Worm (Caenorhabditis elegans) whole organism, L1 larva: ENCODE results near the gene twnk-1.

Source experiments
- C16A3.4 ChIP-seq: fragments of 150-350 bp; optimal IDR thresholded peaks from 2 replicates; lab custom pipeline; 2014; ENCODE audit warnings: missing biosample characterization, missing genetic modification characterization
- C34B4.2 ChIP-seq: sonication (generic microtip); optimal IDR thresholded peaks from 2 replicates; lab custom pipeline; 2017; ENCODE audit warnings: mild to moderate bottlenecking, missing genetic modification characterization, missing compliant biosample characterization
- aly-2 ChIP-seq: fragments of 150-350 bp; optimal IDR thresholded peaks from 2 replicates; lab custom pipeline; 2014; ENCODE audit warnings: missing biosample characterization, missing genetic modification characterization
- ama-1 ChIP-seq: fragments of 150-350 bp; optimal IDR thresholded peaks from 2 replicates; lab custom pipeline; 2014
- blmp-1 ChIP-seq: fragments of 150-350 bp; optimal IDR thresholded peaks from 2 replicates; lab custom pipeline; 2014; ENCODE audit warnings: missing biosample characterization, missing genetic modification characterization
- ceh-63 ChIP-seq: fragments of 200-800 bp; sonication (Bioruptor generic); optimal IDR thresholded peaks from 2 replicates; lab custom pipeline; 2018; ENCODE audit warnings: mild to moderate bottlenecking, missing genetic modification characterization, missing compliant biosample characterization
- ceh-8 ChIP-seq: fragments of 200-800 bp; sonication (Bioruptor generic); optimal IDR thresholded peaks from 2 replicates; lab custom pipeline; 2018; ENCODE audit warnings: mild to moderate bottlenecking, missing genetic modification characterization, moderate library complexity, missing compliant biosample characterization
- ceh-82 ChIP-seq, 3 experiments: fragments of 150-350 bp in 1 of 3; sonication (generic microtip) in 2 of 3; optimal IDR thresholded peaks; 2 replicates each; lab custom pipeline; 2014 to 2017; ENCODE audit warnings: missing biosample characterization in 3 of 3, missing genetic modification characterization in 3 of 3
- ceh-88 ChIP-seq: fragments of 200-800 bp; sonication (Bioruptor generic); IDR thresholded peaks from 2 replicates; pipeline ENCODE4 v1.3.6; 2022; ENCODE audit warnings: missing genetic modification characterization, missing compliant biosample characterization
- ces-1 ChIP-seq: fragments of 150-350 bp; optimal IDR thresholded peaks from 2 replicates; lab custom pipeline; 2014; ENCODE audit warnings: missing biosample characterization, missing genetic modification reagents, missing genetic modification characterization
- dsc-1 ChIP-seq: sonication (generic microtip); optimal IDR thresholded peaks from 2 replicates; lab custom pipeline; 2016; ENCODE audit warnings: mild to moderate bottlenecking, missing genetic modification characterization, missing compliant biosample characterization
- efl-1 ChIP-seq, 4 experiments: fragments of 150-350 bp; optimal IDR thresholded peaks in 3 of 4; peaks in 1 of 4; 1 replicate in 1 of 4; 2 replicates in 3 of 4; lab custom pipeline; 2014; ENCODE audit warnings: missing biosample characterization in 2 of 4, missing genetic modification characterization in 2 of 4, missing genetic modification reagents in 2 of 4
- egl-13 ChIP-seq: sonication (generic microtip); optimal IDR thresholded peaks from 2 replicates; lab custom pipeline; 2016; ENCODE audit warnings: missing genotype, missing genetic modification reagents, missing genetic modification characterization, missing compliant biosample characterization
- elt-2 ChIP-seq: sonication (generic microtip); optimal IDR thresholded peaks from 2 replicates; lab custom pipeline; 2016; ENCODE audit warnings: missing genetic modification characterization, mild to moderate bottlenecking, inconsistent platforms, missing compliant biosample characterization, missing genetic modification reagents
- elt-3 ChIP-seq, 6 experiments: fragments of 150-350 bp in 1 of 6; sonication (generic microtip); optimal IDR thresholded peaks; 2 replicates each; lab custom pipeline; 2017 to 2018; ENCODE audit warnings: missing biosample characterization in 6 of 6, missing genetic modification characterization in 6 of 6, inconsistent platforms in 1 of 6
- ets-5 ChIP-seq: fragments of 200-800 bp; sonication (Bioruptor generic); IDR thresholded peaks from 2 replicates; pipeline ENCODE4 v1.3.6; 2022; ENCODE audit warnings: missing genetic modification characterization, missing compliant biosample characterization
- fkh-4 ChIP-seq: sonication (generic microtip); optimal IDR thresholded peaks from 2 replicates; lab custom pipeline; 2016; ENCODE audit warnings: missing compliant biosample characterization, missing genetic modification characterization, borderline replicate concordance
- fkh-8 ChIP-seq: sonication (generic microtip); optimal IDR thresholded peaks from 2 replicates; lab custom pipeline; 2016; ENCODE audit warnings: mild to moderate bottlenecking, missing genetic modification characterization, missing compliant biosample characterization
- grh-1 ChIP-seq: fragments of 200-800 bp; sonication (Bioruptor generic); IDR thresholded peaks from 2 replicates; pipeline ENCODE4 v1.3.6; 2022; ENCODE audit warnings: missing genetic modification reagents, missing genetic modification characterization, missing compliant biosample characterization
- hpl-2 ChIP-seq: fragments of 150-350 bp; optimal IDR thresholded peaks from 2 replicates; lab custom pipeline; 2014; ENCODE audit warnings: missing biosample characterization, missing genetic modification reagents, missing genetic modification characterization
- isw-1 ChIP-seq: fragments of 200-800 bp; sonication (Bioruptor generic); IDR thresholded peaks from 2 replicates; pipeline ENCODE4 v1.3.6; 2022; ENCODE audit warnings: missing genetic modification characterization, missing compliant biosample characterization
- lin-13 ChIP-seq: fragments of 150-350 bp; optimal IDR thresholded peaks from 2 replicates; lab custom pipeline; 2014; ENCODE audit warnings: missing biosample characterization, missing genetic modification reagents, missing genetic modification characterization
- lin-14 ChIP-seq: fragments of 200-800 bp; sonication (Bioruptor generic); optimal IDR thresholded peaks from 2 replicates; lab custom pipeline; 2018; ENCODE audit warnings: mild to moderate bottlenecking, missing genetic modification characterization, moderate library complexity, missing compliant biosample characterization
- lin-39 ChIP-seq: fragments of 150-350 bp; optimal IDR thresholded peaks from 2 replicates; lab custom pipeline; 2014; ENCODE audit warnings: missing biosample characterization, missing genetic modification reagents, missing genetic modification characterization
- lsy-2 ChIP-seq, 2 experiments: fragments of 150-350 bp; optimal IDR thresholded peaks; 2 replicates each; lab custom pipeline; 2014; ENCODE audit warnings: missing biosample characterization in 2 of 2, missing genetic modification characterization in 2 of 2
- mab-9 ChIP-seq: fragments of 200-800 bp; sonication (Bioruptor generic); IDR thresholded peaks from 2 replicates; pipeline ENCODE4 v1.3.6; 2022; ENCODE audit warnings: missing genetic modification reagents, missing genetic modification characterization, missing compliant biosample characterization
- mdl-1 ChIP-seq, 2 experiments: fragments of 150-350 bp; optimal IDR thresholded peaks; 2 replicates each; lab custom pipeline; 2014 to 2017; ENCODE audit warnings: missing biosample characterization in 2 of 2, missing genetic modification characterization in 2 of 2, inconsistent platforms in 1 of 2
- mef-2 ChIP-seq: fragments of 150-350 bp; optimal IDR thresholded peaks from 2 replicates; lab custom pipeline; 2014; ENCODE audit warnings: missing biosample characterization, missing genetic modification characterization
- nhr-19 ChIP-seq: fragments of 200-800 bp; sonication (Bioruptor generic); conservative IDR thresholded peaks from 2 replicates; pipeline ENCODE4 v1.3.6; 2022; ENCODE audit warnings: missing genetic modification characterization, missing compliant biosample characterization
- nhr-20 ChIP-seq: sonication (generic microtip); optimal IDR thresholded peaks from 2 replicates; lab custom pipeline; 2016; ENCODE audit warnings: mild to moderate bottlenecking, missing genetic modification characterization, missing compliant biosample characterization
- nhr-237 ChIP-seq: fragments of 150-350 bp; optimal IDR thresholded peaks from 2 replicates; lab custom pipeline; 2014; ENCODE audit warnings: missing biosample characterization, missing genetic modification characterization
- nhr-77 ChIP-seq: fragments of 150-350 bp; optimal IDR thresholded peaks from 2 replicates; lab custom pipeline; 2014; ENCODE audit warnings: missing biosample characterization, missing genetic modification characterization
- nhr-90 ChIP-seq: sonication (generic microtip); optimal IDR thresholded peaks from 2 replicates; lab custom pipeline; 2016; ENCODE audit warnings: mild to moderate bottlenecking, missing genetic modification characterization, missing compliant biosample characterization; ENCODE audit not compliant: poor library complexity
- pag-3 ChIP-seq: sonication (generic microtip); optimal IDR thresholded peaks from 2 replicates; lab custom pipeline; 2017; ENCODE audit warnings: missing genetic modification characterization, mild to moderate bottlenecking, missing compliant biosample characterization, antibody characterized with exemption, borderline replicate concordance; ENCODE audit not compliant: insufficient read depth
- pax-3 ChIP-seq: fragments of 200-800 bp; sonication (Bioruptor generic); optimal IDR thresholded peaks from 2 replicates; lab custom pipeline; 2018; ENCODE audit warnings: mild to moderate bottlenecking, missing genetic modification characterization, moderate library complexity, missing compliant biosample characterization
- skn-1 ChIP-seq: fragments of 150-350 bp; optimal IDR thresholded peaks from 2 replicates; lab custom pipeline; 2014; ENCODE audit warnings: missing biosample characterization, missing genetic modification characterization
- snu-23 ChIP-seq: sonication (generic microtip); optimal IDR thresholded peaks from 2 replicates; lab custom pipeline; 2016; ENCODE audit warnings: missing genetic modification characterization, missing compliant biosample characterization
- sptf-1 ChIP-seq: fragments of 150-350 bp; optimal IDR thresholded peaks from 2 replicates; lab custom pipeline; 2014; ENCODE audit warnings: missing biosample characterization, missing genetic modification characterization
- sup-37 ChIP-seq: fragments of 200-800 bp; sonication (Bioruptor generic); optimal IDR thresholded peaks from 2 replicates; lab custom pipeline; 2018; ENCODE audit warnings: mild to moderate bottlenecking, missing genetic modification characterization, missing compliant biosample characterization
- swsn-7 ChIP-seq: sonication (generic microtip); optimal IDR thresholded peaks from 2 replicates; lab custom pipeline; 2016; ENCODE audit warnings: missing genetic modification characterization, missing compliant biosample characterization
- tbx-2 ChIP-seq: sonication (generic microtip); optimal IDR thresholded peaks from 2 replicates; lab custom pipeline; 2016; ENCODE audit warnings: missing genetic modification characterization, missing compliant biosample characterization
- tlp-1 ChIP-seq: fragments of 150-350 bp; optimal IDR thresholded peaks from 2 replicates; lab custom pipeline; 2014; ENCODE audit warnings: missing biosample characterization, missing genetic modification characterization
- unc-130 ChIP-seq: fragments of 150-350 bp; optimal IDR thresholded peaks from 2 replicates; lab custom pipeline; 2017; ENCODE audit warnings: missing biosample characterization, missing genetic modification characterization, inconsistent platforms
- unc-30 ChIP-seq: sonication (generic microtip); optimal IDR thresholded peaks from 2 replicates; lab custom pipeline; 2017; ENCODE audit warnings: missing biosample characterization, missing genetic modification characterization
- unc-86 ChIP-seq: sonication (generic microtip); optimal IDR thresholded peaks from 2 replicates; lab custom pipeline; 2016; ENCODE audit warnings: missing genetic modification characterization, missing compliant biosample characterization
- vab-15 ChIP-seq: sonication (generic microtip); optimal IDR thresholded peaks from 2 replicates; lab custom pipeline; 2017; ENCODE audit warnings: missing genotype, mild to moderate bottlenecking, missing genetic modification characterization, missing compliant biosample characterization
- zag-1 ChIP-seq: fragments of 150-350 bp; optimal IDR thresholded peaks from 2 replicates; lab custom pipeline; 2014; ENCODE audit warnings: missing biosample characterization, missing genetic modification characterization
- ztf-4 ChIP-seq: fragments of 150-350 bp; optimal IDR thresholded peaks from 2 replicates; lab custom pipeline; 2014; ENCODE audit warnings: missing biosample characterization, missing genetic modification characterization

Gene twnk-1

DNA sequence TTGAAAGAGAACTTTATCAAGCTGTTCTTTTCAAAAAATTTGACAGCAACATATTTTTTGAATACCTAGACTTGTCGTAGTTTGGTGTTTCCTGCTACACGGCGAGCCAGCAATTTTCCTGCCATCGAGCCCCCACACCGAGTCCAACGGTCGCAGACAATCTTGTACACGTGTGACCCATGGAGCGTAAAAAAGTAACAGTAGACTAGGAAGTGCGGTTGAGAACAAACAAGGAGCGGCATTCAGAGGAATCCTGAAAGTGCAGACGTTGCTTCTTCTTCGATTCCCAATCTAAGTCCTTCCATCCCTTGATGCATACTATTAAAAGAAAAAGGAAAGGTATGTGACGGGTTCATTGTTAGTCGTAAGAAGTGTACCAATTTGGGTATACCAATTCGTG is at the start of gene twnk-1:
twnk-1 (plus strand) TSS at position 301 of the 400 bp plus-strand sequence.
- TF ChIP-seq nhr-90 = no peak
- TF ChIP-seq sptf-1 (tag; lab: Kevin White, UChicago) = no peak
- TF ChIP-seq lin-14 (GFP tag; lab: Kevin White, UChicago) = peak; percentile 12
- TF ChIP-seq unc-86 = no peak
- TF ChIP-seq swsn-7 (tag; lab: Kevin White, UChicago) = no peak
- no peak for TF ChIP-seq elt-2 (tag; lab: Kevin White, UChicago)
- peak; percentile 26 for TF ChIP-seq fkh-8 (tag; lab: Kevin White, UChicago)
- no peak for TF ChIP-seq skn-1

DNA sequence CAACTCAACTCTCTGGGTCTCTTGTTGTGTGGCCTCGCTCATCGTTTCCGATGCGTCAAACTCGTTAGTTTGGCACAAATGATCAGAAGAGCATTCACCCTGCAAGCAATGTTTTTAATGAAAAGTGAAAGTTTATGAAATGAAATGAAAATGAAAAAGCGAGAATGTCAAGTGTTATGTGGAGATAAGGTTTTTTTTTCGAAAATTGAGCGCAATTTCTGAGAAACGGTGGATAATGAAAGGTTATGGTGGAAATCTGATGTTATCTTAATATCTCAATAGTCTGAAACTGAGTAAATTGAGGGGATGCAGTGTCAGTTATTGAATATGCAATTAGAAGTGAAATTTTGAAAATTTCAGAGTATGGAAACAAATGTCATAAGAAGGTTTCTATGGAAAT is 47.8 kb upstream of the twnk-1 start, which contains the start of gene gnrr-4:
gnrr-4 (minus strand) TSS at position 101 of the 400 bp plus-strand sequence.
- TF ChIP-seq lin-14 (GFP tag; lab: Kevin White, UChicago) (no peak), fkh-8 (tag; lab: Kevin White, UChicago) (peak; percentile 39), unc-30 (tag; lab: Kevin White, UChicago) (no peak), nhr-19 (GFP tag; lab: Robert Waterston, UW) (no peak)

DNA sequence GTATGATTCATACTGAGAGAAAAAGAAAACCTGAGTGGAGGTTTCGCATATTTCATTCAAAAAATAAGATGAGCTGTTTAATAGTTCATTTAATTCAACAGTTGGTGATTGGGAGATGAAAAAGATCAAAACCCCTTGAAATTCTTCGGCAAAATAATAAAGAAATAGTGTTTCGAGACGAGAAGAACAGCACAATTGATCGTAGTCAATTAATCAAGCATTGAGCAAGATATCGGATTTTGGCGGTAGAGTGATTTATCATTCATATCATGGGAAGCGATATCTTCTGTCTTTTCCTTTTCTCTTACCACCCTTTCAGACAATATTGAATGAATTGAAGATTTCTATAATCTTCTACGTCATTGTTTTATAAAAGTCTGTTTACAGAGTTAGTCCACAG is 44.4 kb upstream of the twnk-1 start:
- no peak for TF ChIP-seq nhr-90
- no peak for TF ChIP-seq nhr-237
- no peak for TF ChIP-seq fkh-8 (tag; lab: Kevin White, UChicago)
- no peak for TF ChIP-seq nhr-20 (tag; lab: Kevin White, UChicago)
- no peak for TF ChIP-seq snu-23 (GFP tag; lab: Kevin White, UChicago)
- TF ChIP-seq unc-130 (tag; lab: Kevin White, UChicago) = no peak
- no peak for TF ChIP-seq tbx-2 (tag; lab: Kevin White, UChicago)
- TF ChIP-seq dsc-1 (tag; lab: Kevin White, UChicago) = no peak
- no peak for TF ChIP-seq pax-3
- no peak for TF ChIP-seq ets-5
- no peak for TF ChIP-seq mef-2 (tag; lab: Kevin White, UChicago)
- TF ChIP-seq elt-2 (tag; lab: Kevin White, UChicago) = no peak
- TF ChIP-seq aly-2 (tag; lab: Kevin White, UChicago) = no peak
- TF ChIP-seq nhr-77 = no peak
- TF ChIP-seq ces-1 = no peak
- no peak for TF ChIP-seq tlp-1 (tag; lab: Kevin White, UChicago)
- TF ChIP-seq elt-3 (tag; optimal IDR thresholded peaks at IDR 0.05; lab: Kevin White, UChicago) = no peak
- TF ChIP-seq swsn-7 (tag; lab: Kevin White, UChicago) = no peak
- TF ChIP-seq egl-13 (tag; lab: Kevin White, UChicago) = no peak
- TF ChIP-seq ceh-8 (GFP tag; lab: Kevin White, UChicago) = no peak
- peak in 1 of 2 experiments; percentile 22 for TF ChIP-seq lsy-2 (tag; optimal IDR thresholded peaks at IDR 0.05; lab: Kevin White, UChicago)
- no peak for TF ChIP-seq mab-9
- no peak for TF ChIP-seq isw-1 (GFP tag; lab: Robert Waterston, UW)
- peak; percentile 6 for TF ChIP-seq pag-3 (tag; lab: Kevin White, UChicago)
- no peak for TF ChIP-seq ama-1
- TF ChIP-seq vab-15 = no peak
- TF ChIP-seq ceh-82 (tag; optimal IDR thresholded peaks at IDR 0.05; lab: Kevin White, UChicago) = no peak
- no peak for TF ChIP-seq sup-37
- no peak for TF ChIP-seq fkh-4 (tag; lab: Kevin White, UChicago)
- no peak for TF ChIP-seq ztf-4 (tag; lab: Kevin White, UChicago)
- TF ChIP-seq hpl-2 = no peak
- TF ChIP-seq lin-14 (GFP tag; lab: Kevin White, UChicago) = peak; percentile 53
- no peak for TF ChIP-seq blmp-1 (tag; lab: Kevin White, UChicago)
- no peak for TF ChIP-seq lin-13 (GFP tag; lab: Kevin White, UChicago)
- peak; percentile 62 for TF ChIP-seq lin-39 (tag; lab: Kevin White, UChicago)
- no peak for TF ChIP-seq efl-1 (optimal IDR thresholded peaks at IDR 0.05; lab: Kevin White, UChicago)
- TF ChIP-seq efl-1 (GFP tag; optimal IDR thresholded peaks at IDR 0.05 in 1 of 2; lab: Kevin White, UChicago) = no peak
- no peak for TF ChIP-seq C16A3.4
- TF ChIP-seq grh-1 = no peak
- TF ChIP-seq ceh-88 (GFP tag; lab: Robert Waterston, UW) = no peak
- TF ChIP-seq ceh-63 = no peak
- no peak for TF ChIP-seq mdl-1 (tag; optimal IDR thresholded peaks at IDR 0.05; lab: Kevin White, UChicago)
- TF ChIP-seq C34B4.2 (tag; lab: Kevin White, UChicago) = no peak
- no peak for TF ChIP-seq zag-1 (tag; lab: Kevin White, UChicago)
